Worm (Caenorhabditis elegans) whole organism, L2 larva: ENCODE data around the gene nas-37.
"Not testable (repeated sequence)": the region's sequence is repeated elsewhere in the genome, so short reads cannot be mapped to it uniquely, and the experiment has no call there.

Experiments
- C34F6.9 ChIP-seq: fragments of 150-350 bp; optimal IDR thresholded peaks from 2 replicates; lab custom pipeline; 2014; ENCODE audit warnings: missing biosample characterization, missing genetic modification characterization
- F13H6.1 ChIP-seq: sonication (generic microtip); optimal IDR thresholded peaks from 2 replicates; lab custom pipeline; 2016; ENCODE audit warnings: missing genetic modification characterization, missing compliant biosample characterization
- R02D3.7 ChIP-seq: fragments of 150-350 bp; optimal IDR thresholded peaks from 2 replicates; lab custom pipeline; 2014; ENCODE audit warnings: missing biosample characterization, missing genetic modification characterization
- ZK546.5 ChIP-seq: sonication (generic microtip); optimal IDR thresholded peaks from 2 replicates; lab custom pipeline; 2017; ENCODE audit warnings: missing biosample characterization, missing genetic modification characterization
- alr-1 ChIP-seq: fragments of 150-350 bp; optimal IDR thresholded peaks from 2 replicates; lab custom pipeline; 2014; ENCODE audit warnings: missing biosample characterization, missing genetic modification characterization
- aly-2 ChIP-seq: fragments of 150-350 bp; optimal IDR thresholded peaks from 2 replicates; lab custom pipeline; 2014; ENCODE audit warnings: missing biosample characterization, missing genetic modification characterization
- ama-1 ChIP-seq: fragments of 150-350 bp; optimal IDR thresholded peaks from 2 replicates; lab custom pipeline; 2018; ENCODE audit warnings: inconsistent platforms
- blmp-1 ChIP-seq: sonication (generic microtip); optimal IDR thresholded peaks from 2 replicates; lab custom pipeline; 2017; ENCODE audit warnings: missing genetic modification characterization, mild to moderate bottlenecking, missing compliant biosample characterization, antibody characterized with exemption, moderate library complexity; ENCODE audit not compliant: insufficient read depth
- ceh-16 ChIP-seq: fragments of 150-350 bp; optimal IDR thresholded peaks from 2 replicates; lab custom pipeline; 2014; ENCODE audit warnings: missing biosample characterization, missing genetic modification characterization
- ceh-82 ChIP-seq: fragments of 150-350 bp; optimal IDR thresholded peaks from 2 replicates; lab custom pipeline; 2014; ENCODE audit warnings: missing biosample characterization, missing genetic modification characterization
- dmd-4 ChIP-seq: sonication (generic microtip); optimal IDR thresholded peaks from 2 replicates; lab custom pipeline; 2017; ENCODE audit warnings: missing biosample characterization, missing genetic modification characterization
- elt-1 ChIP-seq: fragments of 150-350 bp; optimal IDR thresholded peaks from 2 replicates; lab custom pipeline; 2014; ENCODE audit warnings: missing biosample characterization, missing genetic modification characterization
- elt-3 ChIP-seq: sonication (generic microtip); optimal IDR thresholded peaks from 2 replicates; lab custom pipeline; 2017; ENCODE audit warnings: missing biosample characterization, missing genetic modification characterization
- fos-1 ChIP-seq: fragments of 150-350 bp; optimal IDR thresholded peaks from 2 replicates; lab custom pipeline; 2014; ENCODE audit warnings: missing biosample characterization, missing genetic modification characterization
- gmeb-1 ChIP-seq: fragments of 150-350 bp; optimal IDR thresholded peaks from 2 replicates; lab custom pipeline; 2014; ENCODE audit warnings: missing biosample characterization, missing genetic modification characterization
- lin-11 ChIP-seq: fragments of 150-350 bp; sonication (generic microtip); optimal IDR thresholded peaks from 2 replicates; lab custom pipeline; 2014; ENCODE audit warnings: missing biosample characterization, missing genetic modification characterization, inconsistent platforms, mixed read lengths
- lin-13 ChIP-seq: fragments of 150-350 bp; optimal IDR thresholded peaks from 2 replicates; lab custom pipeline; 2014; ENCODE audit warnings: missing biosample characterization, missing genetic modification reagents, missing genetic modification characterization
- lsy-2 ChIP-seq, 2 experiments: fragments of 150-350 bp in 1 of 2; sonication (generic microtip) in 1 of 2; optimal IDR thresholded peaks; 2 replicates each; lab custom pipeline; 2014 to 2017; ENCODE audit warnings: missing biosample characterization in 2 of 2, missing genetic modification characterization in 2 of 2
- mab-5 ChIP-seq: fragments of 150-350 bp; optimal IDR thresholded peaks from 2 replicates; lab custom pipeline; 2014; ENCODE audit warnings: missing biosample characterization, missing genetic modification characterization
- mdl-1 ChIP-seq, 2 experiments: fragments of 150-350 bp in 1 of 2; sonication (generic microtip) in 1 of 2; optimal IDR thresholded peaks; 2 replicates each; lab custom pipeline; 2017; ENCODE audit warnings: missing biosample characterization in 2 of 2, missing genetic modification characterization in 2 of 2
- nhr-10 ChIP-seq: sonication (generic microtip); optimal IDR thresholded peaks from 2 replicates; lab custom pipeline; 2017; ENCODE audit warnings: missing biosample characterization, missing genetic modification characterization
- nhr-21 ChIP-seq: fragments of 150-350 bp; optimal IDR thresholded peaks from 2 replicates; lab custom pipeline; 2014; ENCODE audit warnings: missing biosample characterization, missing genetic modification characterization
- nhr-23 ChIP-seq: fragments of 150-350 bp; optimal IDR thresholded peaks from 2 replicates; lab custom pipeline; 2014; ENCODE audit warnings: missing biosample characterization, missing genetic modification reagents, missing genetic modification characterization
- nhr-237 ChIP-seq: fragments of 150-350 bp; optimal IDR thresholded peaks from 2 replicates; lab custom pipeline; 2014; ENCODE audit warnings: missing biosample characterization, missing genetic modification characterization
- peb-1 ChIP-seq: fragments of 150-350 bp; optimal IDR thresholded peaks from 2 replicates; lab custom pipeline; 2014; ENCODE audit warnings: missing biosample characterization, missing genetic modification characterization
- sem-4 ChIP-seq: fragments of 150-350 bp; optimal IDR thresholded peaks from 2 replicates; lab custom pipeline; 2014; ENCODE audit warnings: missing biosample characterization, missing genetic modification reagents, missing genetic modification characterization
- skn-1 ChIP-seq: sonication (generic microtip); optimal IDR thresholded peaks from 2 replicates; lab custom pipeline; 2017; ENCODE audit warnings: missing biosample characterization, missing genetic modification characterization
- sma-3 ChIP-seq: sonication (generic microtip); optimal IDR thresholded peaks from 2 replicates; lab custom pipeline; 2016; ENCODE audit warnings: missing genetic modification reagents, missing genetic modification characterization, missing compliant biosample characterization
- sma-9 ChIP-seq, 2 experiments: fragments of 150-350 bp in 1 of 2; sonication (generic microtip) in 1 of 2; optimal IDR thresholded peaks; 2 replicates each; lab custom pipeline; 2014 to 2016; ENCODE audit warnings: missing genetic modification characterization in 2 of 2, mild to moderate bottlenecking in 1 of 2, missing biosample characterization in 1 of 2, missing compliant biosample characterization in 1 of 2, missing genetic modification reagents in 1 of 2, moderate library complexity in 1 of 2
- unc-55 ChIP-seq: fragments of 150-350 bp; sonication (generic microtip); optimal IDR thresholded peaks from 3 replicates; lab custom pipeline; 2014; ENCODE audit warnings: missing biosample characterization, missing genetic modification reagents, missing genetic modification characterization
- unc-62 ChIP-seq: fragments of 150-350 bp; optimal IDR thresholded peaks from 2 replicates; lab custom pipeline; 2014; ENCODE audit warnings: missing biosample characterization, missing genetic modification reagents, missing genetic modification characterization
- zag-1 ChIP-seq: fragments of 150-350 bp; optimal IDR thresholded peaks from 2 replicates; lab custom pipeline; 2014; ENCODE audit warnings: missing biosample characterization, missing genetic modification characterization
- ztf-1 ChIP-seq: fragments of 200-800 bp; sonication (Bioruptor generic); conservative IDR thresholded peaks from 2 replicates; pipeline ENCODE4 v1.3.6; 2022; ENCODE audit warnings: missing genetic modification characterization, missing compliant biosample characterization
- ztf-11 ChIP-seq: sonication (generic microtip); optimal IDR thresholded peaks from 2 replicates; lab custom pipeline; 2017; ENCODE audit warnings: missing biosample characterization, missing genetic modification characterization
- ztf-4 ChIP-seq: fragments of 150-350 bp; optimal IDR thresholded peaks from 2 replicates; lab custom pipeline; 2014; ENCODE audit warnings: missing biosample characterization, missing genetic modification characterization

nas-37 gene

ce11 chrX:9957449-9957848 lies 8.6 kb upstream of the nas-37 start:
- TF ChIP-seq elt-1 (tag; lab: Kevin White, UChicago) (no peak), sma-3 (no peak), R02D3.7 (tag; lab: Kevin White, UChicago) (no peak), lin-13 (GFP tag; lab: Kevin White, UChicago) (no peak), elt-3 (tag; lab: Kevin White, UChicago) (no peak)

DNA sequence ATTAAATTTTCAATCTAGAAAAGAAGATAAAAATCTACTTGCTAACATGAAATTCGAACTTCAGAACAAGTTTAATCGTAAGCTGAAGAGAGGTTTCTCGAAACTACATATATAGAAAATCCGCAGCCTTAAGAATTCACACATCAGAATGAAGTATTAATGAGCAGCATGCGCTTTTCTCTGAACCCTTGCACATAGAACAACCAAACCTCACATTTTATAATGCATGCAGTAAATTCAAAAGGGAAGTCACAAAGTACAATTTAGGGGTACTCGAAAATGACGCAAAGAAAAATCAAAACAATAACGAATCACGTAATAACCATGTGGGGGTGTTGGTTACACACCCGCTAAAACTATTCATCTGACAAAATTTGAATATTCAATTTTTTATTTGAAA lies 7.7 kb upstream of the nas-37 start:
- peak; percentile 42 for TF ChIP-seq C34F6.9 (tag; lab: Kevin White, UChicago)
- TF ChIP-seq sma-9 (GFP tag; optimal IDR thresholded peaks at IDR 0.05; lab: Kevin White, UChicago), result peak; percentile 39
- TF ChIP-seq sma-9 (tag; optimal IDR thresholded peaks at IDR 0.05; lab: Kevin White, UChicago), result not testable (repeated sequence)
- TF ChIP-seq unc-55 (GFP tag; lab: Kevin White, UChicago), result peak; percentile 36
- TF ChIP-seq mdl-1 (tag; optimal IDR thresholded peaks at IDR 0.05; lab: Kevin White, UChicago), result peak; percentile 22 to 23
- peak in 1 of 2 experiments; percentile 3 for TF ChIP-seq lsy-2 (tag; optimal IDR thresholded peaks at IDR 0.05; lab: Kevin White, UChicago)

- no peak for TF ChIP-seq ztf-1
- TF ChIP-seq nhr-21 (tag; lab: Kevin White, UChicago), result no peak
- no peak for TF ChIP-seq mab-5 (tag; lab: Kevin White, UChicago)
- TF ChIP-seq nhr-237 (tag; lab: Kevin White, UChicago), result no peak
- no peak for TF ChIP-seq lin-11
- no peak for TF ChIP-seq gmeb-1 (tag; lab: Kevin White, UChicago)
- TF ChIP-seq dmd-4 (tag; lab: Kevin White, UChicago), result no peak
- TF ChIP-seq peb-1 (tag; lab: Kevin White, UChicago), result no peak
- no peak for TF ChIP-seq R02D3.7 (tag; lab: Kevin White, UChicago)
Observed at ce11 chrX:9956052-9956451, 7.2 kb upstream of the nas-37 start.

DNA sequence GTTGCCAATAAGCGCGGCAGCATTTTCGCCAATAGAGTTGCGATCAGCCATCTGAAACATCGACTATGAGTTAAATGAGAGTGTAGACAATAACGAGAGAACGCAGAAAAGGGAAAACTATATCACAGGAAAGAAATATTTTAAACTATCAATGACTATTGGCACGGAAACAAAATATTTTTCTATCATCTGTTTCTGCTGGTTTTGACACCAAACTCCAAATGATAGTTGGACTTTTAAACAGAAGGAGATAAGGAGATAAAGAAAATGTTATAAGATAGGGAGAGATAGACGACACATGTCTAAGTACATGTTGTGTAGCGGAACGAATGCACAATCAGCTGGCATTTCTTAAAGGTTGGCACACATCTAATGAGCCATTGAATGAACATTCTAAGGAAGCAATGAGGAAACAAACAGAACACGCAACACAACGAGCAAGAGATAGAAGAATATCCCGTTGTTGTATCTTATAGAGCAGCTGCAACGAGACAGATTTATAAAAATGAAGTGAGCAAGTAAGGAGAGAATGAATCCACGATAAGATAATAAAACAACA lies 5.7 kb upstream of the nas-37 start, which contains the start of gene cysl-1:
TSS of gene cysl-1 (minus strand) at position 51 of the 559 bp plus-strand sequence.
- TF ChIP-seq ama-1 (lab: Kevin White, UChicago) (no peak), ztf-11 (no peak), skn-1 (tag; lab: Kevin White, UChicago) (no peak), ZK546.5 (no peak), alr-1 (tag; lab: Kevin White, UChicago) (no peak), dmd-4 (tag; lab: Kevin White, UChicago) (no peak), F13H6.1 (tag; lab: Kevin White, UChicago) (peak; percentile 56), nhr-23 (no peak), lin-11 (no peak), C34F6.9 (tag; lab: Kevin White, UChicago) (no peak), ztf-4 (tag; lab: Kevin White, UChicago) (peak; percentile 50), unc-62 (GFP tag; lab: Kevin White, UChicago) (no peak), blmp-1 (tag; lab: Kevin White, UChicago) (no peak), sma-9 (GFP tag; optimal IDR thresholded peaks at IDR 0.05; lab: Kevin White, UChicago) (peak; percentile 84), sma-9 (tag; optimal IDR thresholded peaks at IDR 0.05; lab: Kevin White, UChicago) (no peak), ceh-82 (no peak), unc-55 (GFP tag; lab: Kevin White, UChicago) (no peak), R02D3.7 (tag; lab: Kevin White, UChicago) (no peak), zag-1 (no peak), nhr-10 (tag; lab: Kevin White, UChicago) (no peak), gmeb-1 (tag; lab: Kevin White, UChicago) (no peak), elt-3 (tag; lab: Kevin White, UChicago) (no peak), fos-1 (tag; lab: Kevin White, UChicago) (no peak), aly-2 (no peak), ceh-16 (tag; lab: Kevin White, UChicago) (no peak), ztf-1 (no peak), lsy-2 (tag; optimal IDR thresholded peaks at IDR 0.05; lab: Kevin White, UChicago) (peak in 1 of 2 experiments; percentile 7), sem-4 (tag; lab: Kevin White, UChicago) (no peak)
